Fruit fly (Drosophila melanogaster): Measurements from ENCODE around the gene Mnt.

The Mnt gene

dm6 chrX:3684809-3685533, 13.4 kb downstream of the Mnt start (continued):
- TF ChIP-seq BEAF-32 (GFP tag; optimal IDR thresholded peaks at IDR 0.05) (no peak), br (optimal IDR thresholded peaks at IDR 0.05) (no peak), kah (GFP tag; optimal IDR thresholded peaks at IDR 0.05) (no peak), CG32772 (GFP tag; IDR thresholded peaks at IDR 0.05) (no peak), Sin3A (optimal IDR thresholded peaks at IDR 0.05) (no peak), CG17328 (GFP tag; IDR thresholded peaks at IDR 0.05) (no peak), crp (GFP tag; optimal IDR thresholded peaks at IDR 0.05) (no peak), NC2α (GFP tag; optimal IDR thresholded peaks at IDR 0.05) (no peak), CG15601 (tag; optimal IDR thresholded peaks at IDR 0.05) (no peak), Drgx (GFP tag; IDR thresholded peaks at IDR 0.05) (peak; percentile 31), Six4 (GFP tag; optimal IDR thresholded peaks at IDR 0.05) (no peak), ato (GFP tag; IDR thresholded peaks at IDR 0.05; ENCODE audit: partially characterized antibody) (no peak), rib (GFP tag; IDR thresholded peaks at IDR 0.05) (no peak), CG10274 (GFP tag; optimal IDR thresholded peaks at IDR 0.05) (no peak), Gsc (GFP tag; IDR thresholded peaks at IDR 0.05) (no peak), Hr3 (GFP tag; optimal IDR thresholded peaks at IDR 0.05) (no peak), dan (GFP tag; IDR thresholded peaks at IDR 0.05) (no peak), CG8478 (optimal IDR thresholded peaks at IDR 0.05) (no peak), sna (GFP tag; IDR thresholded peaks at IDR 0.05; ENCODE audit: partially characterized antibody) (no peak), CG7839 (tag; optimal IDR thresholded peaks at IDR 0.05) (peak; percentile 40), nmo (GFP tag; optimal IDR thresholded peaks at IDR 0.05) (no peak), bab2 (GFP tag; optimal IDR thresholded peaks at IDR 0.05) (no peak), croc (GFP tag; conservative IDR thresholded peaks at IDR 0.05) (no peak), hkb (optimal IDR thresholded peaks at IDR 0.05) (no peak), hkb (GFP tag; IDR thresholded peaks at IDR 0.05) (no peak), Dll (GFP tag; IDR thresholded peaks at IDR 0.05; ENCODE audit: partially characterized antibody) (no peak), lilli (GFP tag; optimal IDR thresholded peaks at IDR 0.05) (peak; percentile 6), CG10543 (GFP tag; optimal IDR thresholded peaks at IDR 0.05) (no peak), HLH4C (GFP tag; IDR thresholded peaks at IDR 0.05; ENCODE audit: partially characterized antibody) (no peak), insv (GFP tag; optimal IDR thresholded peaks at IDR 0.05) (no peak), Hr39 (optimal IDR thresholded peaks at IDR 0.05) (no peak), fru (optimal IDR thresholded peaks at IDR 0.05) (no peak), CG7786 (GFP tag; optimal IDR thresholded peaks at IDR 0.05) (no peak), cato (GFP tag; optimal IDR thresholded peaks at IDR 0.05; ENCODE audit: borderline replicate concordance) (no peak), CG14860 (GFP tag; IDR thresholded peaks at IDR 0.05; ENCODE audit: partially characterized antibody) (no peak), Meics (GFP tag; optimal IDR thresholded peaks at IDR 0.05) (peak; percentile 2), sens-2 (GFP tag; IDR thresholded peaks at IDR 0.05) (no peak), CG8388 (GFP tag; optimal IDR thresholded peaks at IDR 0.05) (no peak), Lim3 (GFP tag; IDR thresholded peaks at IDR 0.05) (no peak), onecut (GFP tag; IDR thresholded peaks at IDR 0.05) (no peak), yki (optimal IDR thresholded peaks at IDR 0.05) (no peak), fu2 (GFP tag; optimal IDR thresholded peaks at IDR 0.05) (no peak), mam (GFP tag; optimal IDR thresholded peaks at IDR 0.05) (no peak), CG5953 (GFP tag; IDR thresholded peaks at IDR 0.05) (no peak), shn (GFP tag; optimal IDR thresholded peaks at IDR 0.05) (no peak), jumu (GFP tag; optimal IDR thresholded peaks at IDR 0.05) (no peak), D19A (tag; optimal IDR thresholded peaks at IDR 0.05) (peak; percentile 53), CG3163 (GFP tag; optimal IDR thresholded peaks at IDR 0.05) (peak; percentile 56), CG2202 (tag; optimal IDR thresholded peaks at IDR 0.05) (no peak), Awh (GFP tag; IDR thresholded peaks at IDR 0.05) (no peak), CG13123 (GFP tag; optimal IDR thresholded peaks at IDR 0.05) (no peak), NK7.1 (GFP tag; optimal IDR thresholded peaks at IDR 0.05) (no peak), Med (GFP tag) (no peak)
